Fruit fly (Drosophila melanogaster) whole organism, prepupa: ENCODE data around the gene scrib.

Experiments used
- Blimp-1 ChIP-seq: fragments of 200-800 bp; sonication (Bioruptor generic); optimal IDR thresholded peaks from 3 replicates; lab custom pipeline; 2017; ENCODE audit warnings: missing biosample characterization, missing genetic modification characterization, mild to moderate bottlenecking, moderate library complexity, missing genetic modification reagents
- CG10631 ChIP-seq: fragments of 200-800 bp; sonication (Bioruptor generic); optimal IDR thresholded peaks from 2 replicates; lab custom pipeline; 2016; ENCODE audit warnings: missing biosample characterization, missing genetic modification characterization
- CG10669 ChIP-seq: fragments of 200-800 bp; sonication (Bioruptor generic); optimal IDR thresholded peaks from 3 replicates; lab custom pipeline; 2018; ENCODE audit warnings: missing biosample characterization, mild to moderate bottlenecking, missing genetic modification characterization, moderate library complexity
- CG11294 ChIP-seq: fragments of 200-800 bp; sonication (Bioruptor generic); IDR thresholded peaks from 2 replicates; pipeline ENCODE4 v1.3.6; 2022; ENCODE audit warnings: missing biosample characterization, missing genetic modification characterization
- CG11762 ChIP-seq: fragments of 200-800 bp; sonication (Bioruptor generic); optimal IDR thresholded peaks from 3 replicates; lab custom pipeline; 2016; ENCODE audit warnings: missing biosample characterization, missing genetic modification characterization; ENCODE audit not compliant: insufficient read depth
- CG11902 ChIP-seq: fragments of 200-800 bp; sonication (Bioruptor generic); optimal IDR thresholded peaks from 3 replicates; lab custom pipeline; 2016; ENCODE audit warnings: missing biosample characterization, missing genetic modification characterization
- CG15336 ChIP-seq: fragments of 200-800 bp; sonication (Bioruptor generic); IDR thresholded peaks from 2 replicates; pipeline ENCODE4 v1.3.6; 2022; ENCODE audit warnings: missing biosample characterization, missing genetic modification characterization
- CG1621 ChIP-seq: fragments of 200-800 bp; sonication (Bioruptor generic); optimal IDR thresholded peaks from 3 replicates; lab custom pipeline; 2018; ENCODE audit warnings: missing biosample characterization, mild to moderate bottlenecking, missing genetic modification characterization
- CG16779 ChIP-seq: fragments of 200-800 bp; sonication (Bioruptor generic); optimal IDR thresholded peaks from 3 replicates; lab custom pipeline; 2017; ENCODE audit warnings: missing biosample characterization, mild to moderate bottlenecking, missing genetic modification characterization
- CG3032 ChIP-seq: fragments of 200-800 bp; optimal IDR thresholded peaks from 2 replicates; lab custom pipeline; 2019; ENCODE audit warnings: missing biosample characterization, mild to moderate bottlenecking, missing genetic modification characterization, moderate library complexity
- CG31627 ChIP-seq: fragments of 200-800 bp; sonication (Bioruptor generic); optimal IDR thresholded peaks from 3 replicates; lab custom pipeline; 2016; ENCODE audit warnings: missing biosample characterization, missing genetic modification characterization
- CG32006 ChIP-seq: fragments of 200-800 bp; sonication (Bioruptor generic); optimal IDR thresholded peaks from 3 replicates; lab custom pipeline; 2017; ENCODE audit warnings: missing biosample characterization, mild to moderate bottlenecking, missing genetic modification characterization
- CG34406 ChIP-seq: fragments of 200-800 bp; sonication (Bioruptor generic); optimal IDR thresholded peaks from 3 replicates; lab custom pipeline; 2016; ENCODE audit warnings: missing biosample characterization, missing genetic modification characterization
- CG3919 ChIP-seq: fragments of 200-800 bp; sonication (Bioruptor generic); optimal IDR thresholded peaks from 3 replicates; lab custom pipeline; 2016; ENCODE audit warnings: missing biosample characterization, missing genetic modification characterization
- CG6163 ChIP-seq: fragments of 200-800 bp; sonication (Bioruptor generic); IDR thresholded peaks from 3 replicates; pipeline ENCODE4 v1.3.6; 2022; ENCODE audit warnings: missing biosample characterization, missing genetic modification characterization
- CG6276 ChIP-seq: fragments of 200-800 bp; sonication (Bioruptor generic); optimal IDR thresholded peaks from 2 replicates; lab custom pipeline; 2017; ENCODE audit warnings: missing biosample characterization, mild to moderate bottlenecking, missing genetic modification characterization
- CG6792 ChIP-seq: fragments of 200-800 bp; sonication (Bioruptor generic); optimal IDR thresholded peaks from 3 replicates; lab custom pipeline; 2016; ENCODE audit warnings: missing biosample characterization, missing genetic modification characterization
- CG6808 ChIP-seq: fragments of 200-800 bp; sonication (Bioruptor generic); optimal IDR thresholded peaks from 3 replicates; lab custom pipeline; 2017; ENCODE audit warnings: missing biosample characterization, missing genetic modification characterization, mild to moderate bottlenecking, moderate library complexity, missing genetic modification reagents
- CG7368 ChIP-seq: fragments of 200-800 bp; sonication (Bioruptor generic); optimal IDR thresholded peaks from 3 replicates; lab custom pipeline; 2016; ENCODE audit warnings: missing biosample characterization, missing genetic modification characterization
- CG8119 ChIP-seq: fragments of 200-800 bp; sonication (Bioruptor generic); IDR thresholded peaks from 3 replicates; pipeline ENCODE4 v1.3.6; 2022; ENCODE audit warnings: missing biosample characterization, missing genetic modification characterization
- CG8319 ChIP-seq: fragments of 200-800 bp; sonication (Bioruptor generic); optimal IDR thresholded peaks from 3 replicates; lab custom pipeline; 2016; ENCODE audit warnings: missing biosample characterization, missing genetic modification characterization
- CG9139 ChIP-seq: fragments of 200-800 bp; sonication (Bioruptor generic); optimal IDR thresholded peaks from 3 replicates; lab custom pipeline; 2017; ENCODE audit warnings: missing biosample characterization, mild to moderate bottlenecking, missing genetic modification characterization
- Eip75B ChIP-seq: fragments of 200-800 bp; sonication (Bioruptor generic); optimal IDR thresholded peaks from 3 replicates; lab custom pipeline; 2016; ENCODE audit warnings: missing biosample characterization, missing genetic modification characterization
- Eip78C ChIP-seq: fragments of 200-800 bp; sonication (Bioruptor generic); peaks from one replicate; lab custom pipeline; 2016; ENCODE audit warnings: missing biosample characterization, missing genetic modification characterization
- Eip93F ChIP-seq: fragments of 200-800 bp; sonication (Bioruptor generic); optimal IDR thresholded peaks from 2 replicates; lab custom pipeline; 2016; ENCODE audit warnings: missing biosample characterization, mild to moderate bottlenecking, missing genetic modification characterization
- Ets21C ChIP-seq: fragments of 200-800 bp; sonication (Bioruptor generic); optimal IDR thresholded peaks from 3 replicates; lab custom pipeline; 2016; ENCODE audit warnings: missing biosample characterization, missing genetic modification characterization
- Gug ChIP-seq: fragments of 200-800 bp; sonication (Bioruptor generic); IDR thresholded peaks from 2 replicates; pipeline ENCODE4 v1.3.6; 2022; ENCODE audit warnings: missing biosample characterization, missing genetic modification characterization
- Hr38 ChIP-seq: sonication (Bioruptor generic); optimal IDR thresholded peaks from 2 replicates; lab custom pipeline; 2016; ENCODE audit warnings: missing biosample characterization, missing genetic modification characterization
- Hr39 ChIP-seq: fragments of 200-800 bp; sonication (Bioruptor generic); optimal IDR thresholded peaks from 2 replicates; lab custom pipeline; 2016; ENCODE audit warnings: missing biosample characterization, missing genetic modification characterization
- Lpt ChIP-seq: fragments of 200-800 bp; sonication (Bioruptor generic); optimal IDR thresholded peaks from 3 replicates; lab custom pipeline; 2016; ENCODE audit warnings: missing biosample characterization, missing genetic modification characterization
- Met ChIP-seq: fragments of 200-800 bp; sonication (Bioruptor generic); optimal IDR thresholded peaks from 3 replicates; lab custom pipeline; 2016; ENCODE audit warnings: missing biosample characterization, missing genetic modification characterization
- OdsH ChIP-seq: fragments of 200-800 bp; sonication (Bioruptor generic); optimal IDR thresholded peaks from 3 replicates; lab custom pipeline; 2016; ENCODE audit warnings: missing biosample characterization, missing genetic modification characterization
- Smox ChIP-seq: fragments of 200-800 bp; sonication (Bioruptor generic); optimal IDR thresholded peaks from 3 replicates; lab custom pipeline; 2016; ENCODE audit warnings: missing biosample characterization, missing genetic modification characterization
- Sox102F ChIP-seq: fragments of 200-800 bp; sonication (Bioruptor generic); optimal IDR thresholded peaks from 2 replicates; lab custom pipeline; 2016; ENCODE audit warnings: missing biosample characterization, mild to moderate bottlenecking, missing genetic modification characterization
- Sox14 ChIP-seq: fragments of 200-800 bp; sonication (Bioruptor generic); optimal IDR thresholded peaks from 3 replicates; lab custom pipeline; 2016; ENCODE audit warnings: missing biosample characterization, missing genetic modification characterization
- achi ChIP-seq: fragments of 200-800 bp; sonication (Bioruptor generic); optimal IDR thresholded peaks from 3 replicates; lab custom pipeline; 2016; ENCODE audit warnings: missing biosample characterization, missing genetic modification characterization
- acj6 ChIP-seq: fragments of 200-800 bp; sonication (Bioruptor generic); optimal IDR thresholded peaks from 3 replicates; lab custom pipeline; 2016; ENCODE audit warnings: missing biosample characterization, missing genetic modification characterization
- cyc ChIP-seq: fragments of 200-800 bp; sonication (Bioruptor generic); optimal IDR thresholded peaks from 3 replicates; lab custom pipeline; 2016; ENCODE audit warnings: missing biosample characterization, missing genetic modification characterization
- dsx ChIP-seq: fragments of 200-800 bp; optimal IDR thresholded peaks from 3 replicates; lab custom pipeline; 2019; ENCODE audit warnings: missing biosample characterization, mild to moderate bottlenecking, missing genetic modification characterization, moderate library complexity; ENCODE audit not compliant: poor library complexity, severe bottlenecking
- eg ChIP-seq: fragments of 200-800 bp; sonication (Bioruptor generic); IDR thresholded peaks from 3 replicates; pipeline ENCODE4 v1.3.6; 2022; ENCODE audit warnings: missing biosample characterization, missing genetic modification characterization
- esn ChIP-seq: fragments of 200-800 bp; sonication (Bioruptor generic); optimal IDR thresholded peaks from 2 replicates; lab custom pipeline; 2016; ENCODE audit warnings: missing biosample characterization, mild to moderate bottlenecking, missing genetic modification characterization, moderate library complexity
- fd59A ChIP-seq: fragments of 200-800 bp; sonication (Bioruptor generic); optimal IDR thresholded peaks from 2 replicates; lab custom pipeline; 2017; ENCODE audit warnings: missing biosample characterization, mild to moderate bottlenecking, missing genetic modification characterization, missing genetic modification reagents
- fd85E ChIP-seq: fragments of 200-800 bp; sonication (Bioruptor generic); optimal IDR thresholded peaks from 3 replicates; lab custom pipeline; 2016; ENCODE audit warnings: missing biosample characterization, missing genetic modification characterization
- fkh ChIP-seq: fragments of 200-800 bp; sonication (Bioruptor generic); optimal IDR thresholded peaks from 3 replicates; lab custom pipeline; 2017; ENCODE audit warnings: missing biosample characterization, mild to moderate bottlenecking, missing genetic modification characterization, moderate library complexity
- net ChIP-seq: fragments of 200-800 bp; sonication (Bioruptor generic); optimal IDR thresholded peaks from 3 replicates; lab custom pipeline; 2016; ENCODE audit warnings: missing biosample characterization, missing genetic modification characterization
- pdm3 ChIP-seq: fragments of 200-800 bp; sonication (Bioruptor generic); optimal IDR thresholded peaks from 3 replicates; lab custom pipeline; 2016; ENCODE audit warnings: missing biosample characterization, missing genetic modification characterization
- salr ChIP-seq, 2 experiments: fragments of 200-800 bp; sonication (Bioruptor generic); optimal IDR thresholded peaks; 3 replicates each; lab custom pipeline; 2016 to 2018; ENCODE audit warnings: missing biosample characterization in 2 of 2, missing genetic modification characterization in 2 of 2, mild to moderate bottlenecking in 1 of 2
- spab ChIP-seq: fragments of 200-800 bp; sonication (Bioruptor generic); optimal IDR thresholded peaks from 2 replicates; lab custom pipeline; 2017; ENCODE audit warnings: missing biosample characterization, mild to moderate bottlenecking, missing genetic modification characterization, missing genetic modification reagents
- ss ChIP-seq, 2 experiments: fragments of 200-800 bp; sonication (Bioruptor generic); optimal IDR thresholded peaks; 2 replicates in 1 of 2; 3 replicates in 1 of 2; lab custom pipeline; 2017 to 2018; ENCODE audit warnings: mild to moderate bottlenecking in 2 of 2, missing biosample characterization in 2 of 2, missing genetic modification characterization in 2 of 2, moderate library complexity in 1 of 2
- topi ChIP-seq: fragments of 200-800 bp; sonication (Bioruptor generic); optimal IDR thresholded peaks from 3 replicates; lab custom pipeline; 2016; ENCODE audit warnings: missing biosample characterization, missing genetic modification characterization
- vri ChIP-seq: fragments of 200-800 bp; sonication (Bioruptor generic); optimal IDR thresholded peaks from 3 replicates; lab custom pipeline; 2016; ENCODE audit warnings: missing biosample characterization, mild to moderate bottlenecking, missing genetic modification characterization

The scrib gene

DNA sequence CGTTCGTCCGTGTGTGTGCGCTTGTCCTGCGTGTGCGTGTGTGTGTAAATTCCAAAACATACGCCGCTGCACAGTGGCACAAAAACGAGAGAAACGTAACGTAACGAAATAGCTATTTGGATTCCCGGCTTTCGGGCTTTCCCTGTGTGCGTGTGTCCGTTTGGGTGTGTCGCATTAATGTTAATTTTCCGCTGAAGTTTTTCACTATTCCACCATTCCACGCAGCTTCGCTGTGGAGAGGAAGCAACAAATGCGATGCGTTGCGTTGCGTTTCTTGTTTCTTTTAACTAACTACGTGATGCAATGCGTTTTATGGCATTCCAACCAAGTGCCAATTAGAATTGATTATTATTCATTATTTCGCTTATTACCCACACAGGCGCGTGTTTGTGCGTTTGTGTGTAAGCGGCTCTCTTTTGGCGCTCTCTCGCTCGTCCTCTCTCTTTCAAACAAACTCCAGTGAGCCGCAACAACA lies 634 bp downstream of the scrib start:
- peak; percentile 64 for TF ChIP-seq Sox102F (GFP tag; lab: Kevin White, UChicago)
- TF ChIP-seq CG3919 (GFP tag; lab: Kevin White, UChicago), result peak; percentile 63
- TF ChIP-seq cyc, result peak; percentile 59
- peak; percentile 84 for TF ChIP-seq Eip78C (GFP tag; lab: Kevin White, UChicago)
- peak; percentile 65 for TF ChIP-seq pdm3 (GFP tag; lab: Kevin White, UChicago)
- peak; percentile 38; the same call in 1 of the 2 replicates for TF ChIP-seq Gug (GFP tag; lab: Robert Waterston, UW)
- peak; percentile 76 for TF ChIP-seq Hr39
- peak; percentile 65 for TF ChIP-seq CG32006 (GFP tag; lab: Kevin White, UChicago)
- peak; percentile 7 to 36 for TF ChIP-seq salr (GFP tag; optimal IDR thresholded peaks at IDR 0.05; lab: Kevin White, UChicago)
- peak; percentile 82 for TF ChIP-seq CG31627
- TF ChIP-seq net (GFP tag; lab: Kevin White, UChicago), result peak; percentile 49
- TF ChIP-seq CG6163 (GFP tag; lab: Robert Waterston, UW), result peak; percentile 66
- TF ChIP-seq ss (GFP tag; optimal IDR thresholded peaks at IDR 0.05; lab: Kevin White, UChicago), result peak in 1 of 2 experiments; percentile 45
- TF ChIP-seq eg, result peak; percentile 51; the same call in 2 of the 3 replicates
- TF ChIP-seq CG6276 (GFP tag; lab: Kevin White, UChicago), result peak; percentile 39
- TF ChIP-seq CG10669 (GFP tag; lab: Kevin White, UChicago), result peak; percentile 59
- TF ChIP-seq Eip75B (GFP tag; lab: Kevin White, UChicago), result peak; percentile 52
- peak; percentile 84 for TF ChIP-seq topi (GFP tag; lab: Kevin White, UChicago)
- peak; percentile 24 for TF ChIP-seq CG1621 (tag; lab: Kevin White, UChicago)
- TF ChIP-seq CG6792 (GFP tag; lab: Kevin White, UChicago), result peak; percentile 42
- no peak for TF ChIP-seq Blimp-1
- TF ChIP-seq Ets21C (GFP tag; lab: Kevin White, UChicago), result peak; percentile 45
- 0 out of 2 replicates have a peak, but pooled peaks have one; percentile 15 for TF ChIP-seq CG11294 (GFP tag; lab: Robert Waterston, UW)
- peak; percentile 20 for TF ChIP-seq CG11902 (GFP tag; lab: Kevin White, UChicago)
- peak; percentile 48 for TF ChIP-seq CG8319
- TF ChIP-seq acj6, result peak; percentile 76
- TF ChIP-seq fkh (GFP tag; lab: Kevin White, UChicago), result no peak
- TF ChIP-seq OdsH (GFP tag; lab: Kevin White, UChicago), result peak; percentile 62
- peak; percentile 77 for TF ChIP-seq Sox14 (GFP tag; lab: Kevin White, UChicago)
- peak; percentile 44 for TF ChIP-seq fd85E (GFP tag; lab: Kevin White, UChicago)
- peak; percentile 84 for TF ChIP-seq Met (GFP tag; lab: Kevin White, UChicago)
- TF ChIP-seq CG6808 (GFP tag; lab: Kevin White, UChicago), result peak; percentile 42
- peak; percentile 70 for TF ChIP-seq CG15336
- peak; percentile 78 for TF ChIP-seq esn (GFP tag; lab: Kevin White, UChicago)
- peak; percentile 42 for TF ChIP-seq Lpt (GFP tag; lab: Kevin White, UChicago)
- TF ChIP-seq CG16779 (tag; lab: Kevin White, UChicago), result peak; percentile 37
- TF ChIP-seq CG9139 (GFP tag; lab: Kevin White, UChicago), result peak; percentile 5
- TF ChIP-seq CG8119 (GFP tag; lab: Robert Waterston, UW), result peak; percentile 59; the same call in 1 of the 3 replicates
- TF ChIP-seq fd59A (GFP tag; lab: Kevin White, UChicago), result peak; percentile 51
- TF ChIP-seq Eip93F, result no peak
- peak; percentile 52 for TF ChIP-seq CG3032 (tag; lab: Kevin White, UChicago)
- TF ChIP-seq vri, result peak; percentile 75
- no peak for TF ChIP-seq Hr38 (GFP tag; lab: Kevin White, UChicago)
- peak; percentile 28 for TF ChIP-seq dsx (GFP tag; lab: Kevin White, UChicago)
- peak; percentile 67 for TF ChIP-seq Smox (GFP tag; lab: Kevin White, UChicago)
- TF ChIP-seq CG11762, result no peak
- TF ChIP-seq CG7368 (GFP tag; lab: Kevin White, UChicago), result peak; percentile 47
- TF ChIP-seq achi (GFP tag; lab: Kevin White, UChicago), result peak; percentile 44
- TF ChIP-seq spab (GFP tag; lab: Kevin White, UChicago), result peak; percentile 39
- peak; percentile 54 for TF ChIP-seq CG34406 (GFP tag; lab: Kevin White, UChicago)
- TF ChIP-seq CG10631 (GFP tag; lab: Kevin White, UChicago), result peak; percentile 57
